Worm (Caenorhabditis elegans) whole organism, L2 larva: ENCODE measurements around the gene F55C10.5.

ENCODE experiments used
- C34F6.9 ChIP-seq: fragments of 150-350 bp; optimal IDR thresholded peaks from 2 replicates; lab custom pipeline; 2014; ENCODE audit warnings: missing biosample characterization, missing genetic modification characterization
- F13H6.1 ChIP-seq: sonication (generic microtip); optimal IDR thresholded peaks from 2 replicates; lab custom pipeline; 2016; ENCODE audit warnings: missing genetic modification characterization, missing compliant biosample characterization
- R02D3.7 ChIP-seq: fragments of 150-350 bp; optimal IDR thresholded peaks from 2 replicates; lab custom pipeline; 2014; ENCODE audit warnings: missing biosample characterization, missing genetic modification characterization
- Y55F3AM.14 ChIP-seq: fragments of 200-800 bp; sonication (Bioruptor generic); optimal IDR thresholded peaks from 2 replicates; lab custom pipeline; 2018; ENCODE audit warnings: mild to moderate bottlenecking, missing genetic modification characterization, missing compliant biosample characterization
- alr-1 ChIP-seq: fragments of 150-350 bp; optimal IDR thresholded peaks from 2 replicates; lab custom pipeline; 2014; ENCODE audit warnings: missing biosample characterization, missing genetic modification characterization
- ama-1 ChIP-seq: fragments of 150-350 bp; optimal IDR thresholded peaks from 2 replicates; lab custom pipeline; 2018; ENCODE audit warnings: inconsistent platforms
- blmp-1 ChIP-seq: sonication (generic microtip); optimal IDR thresholded peaks from 2 replicates; lab custom pipeline; 2017; ENCODE audit warnings: missing genetic modification characterization, mild to moderate bottlenecking, missing compliant biosample characterization, antibody characterized with exemption, moderate library complexity; ENCODE audit not compliant: insufficient read depth
- ceh-16 ChIP-seq: fragments of 150-350 bp; optimal IDR thresholded peaks from 2 replicates; lab custom pipeline; 2014; ENCODE audit warnings: missing biosample characterization, missing genetic modification characterization
- dmd-4 ChIP-seq: sonication (generic microtip); optimal IDR thresholded peaks from 2 replicates; lab custom pipeline; 2017; ENCODE audit warnings: missing biosample characterization, missing genetic modification characterization
- egl-27 ChIP-seq: sonication (generic microtip); optimal IDR thresholded peaks from 3 replicates; lab custom pipeline; 2017; ENCODE audit warnings: missing biosample characterization, missing genetic modification reagents, missing genetic modification characterization
- elt-1 ChIP-seq: fragments of 150-350 bp; optimal IDR thresholded peaks from 2 replicates; lab custom pipeline; 2014; ENCODE audit warnings: missing biosample characterization, missing genetic modification characterization
- elt-3 ChIP-seq: sonication (generic microtip); optimal IDR thresholded peaks from 2 replicates; lab custom pipeline; 2017; ENCODE audit warnings: missing biosample characterization, missing genetic modification characterization
- fos-1 ChIP-seq: fragments of 150-350 bp; optimal IDR thresholded peaks from 2 replicates; lab custom pipeline; 2014; ENCODE audit warnings: missing biosample characterization, missing genetic modification characterization
- gmeb-1 ChIP-seq: fragments of 150-350 bp; optimal IDR thresholded peaks from 2 replicates; lab custom pipeline; 2014; ENCODE audit warnings: missing biosample characterization, missing genetic modification characterization
- lin-13 ChIP-seq: fragments of 150-350 bp; optimal IDR thresholded peaks from 2 replicates; lab custom pipeline; 2014; ENCODE audit warnings: missing biosample characterization, missing genetic modification reagents, missing genetic modification characterization
- lsy-2 ChIP-seq, 2 experiments: fragments of 150-350 bp in 1 of 2; sonication (generic microtip) in 1 of 2; optimal IDR thresholded peaks; 2 replicates each; lab custom pipeline; 2014 to 2017; ENCODE audit warnings: missing biosample characterization in 2 of 2, missing genetic modification characterization in 2 of 2
- mbf-1 ChIP-seq: sonication (generic microtip); optimal IDR thresholded peaks from 2 replicates; lab custom pipeline; 2017; ENCODE audit warnings: missing biosample characterization, missing genetic modification characterization
- mdl-1 ChIP-seq, 2 experiments: fragments of 150-350 bp in 1 of 2; sonication (generic microtip) in 1 of 2; optimal IDR thresholded peaks; 2 replicates each; lab custom pipeline; 2017; ENCODE audit warnings: missing biosample characterization in 2 of 2, missing genetic modification characterization in 2 of 2
- nhr-12 ChIP-seq: fragments of 150-350 bp; optimal IDR thresholded peaks from 2 replicates; lab custom pipeline; 2014; ENCODE audit warnings: missing biosample characterization, missing genetic modification characterization
- nhr-21 ChIP-seq: fragments of 150-350 bp; optimal IDR thresholded peaks from 2 replicates; lab custom pipeline; 2014; ENCODE audit warnings: missing biosample characterization, missing genetic modification characterization
- nhr-23 ChIP-seq: fragments of 150-350 bp; optimal IDR thresholded peaks from 2 replicates; lab custom pipeline; 2014; ENCODE audit warnings: missing biosample characterization, missing genetic modification reagents, missing genetic modification characterization
- nhr-237 ChIP-seq: fragments of 150-350 bp; optimal IDR thresholded peaks from 2 replicates; lab custom pipeline; 2014; ENCODE audit warnings: missing biosample characterization, missing genetic modification characterization
- nhr-6 ChIP-seq: fragments of 150-350 bp; optimal IDR thresholded peaks from 2 replicates; lab custom pipeline; 2014; ENCODE audit warnings: missing biosample characterization, missing genetic modification characterization
- nhr-77 ChIP-seq: fragments of 150-350 bp; optimal IDR thresholded peaks from 2 replicates; lab custom pipeline; 2014; ENCODE audit warnings: missing biosample characterization, missing genetic modification characterization
- sem-4 ChIP-seq: fragments of 150-350 bp; optimal IDR thresholded peaks from 2 replicates; lab custom pipeline; 2014; ENCODE audit warnings: missing biosample characterization, missing genetic modification reagents, missing genetic modification characterization
- skn-1 ChIP-seq: sonication (generic microtip); optimal IDR thresholded peaks from 2 replicates; lab custom pipeline; 2017; ENCODE audit warnings: missing biosample characterization, missing genetic modification characterization
- sma-3 ChIP-seq: sonication (generic microtip); optimal IDR thresholded peaks from 2 replicates; lab custom pipeline; 2016; ENCODE audit warnings: missing genetic modification reagents, missing genetic modification characterization, missing compliant biosample characterization
- sma-9 ChIP-seq, 2 experiments: fragments of 150-350 bp in 1 of 2; sonication (generic microtip) in 1 of 2; optimal IDR thresholded peaks; 2 replicates each; lab custom pipeline; 2014 to 2016; ENCODE audit warnings: missing genetic modification characterization in 2 of 2, mild to moderate bottlenecking in 1 of 2, missing biosample characterization in 1 of 2, missing compliant biosample characterization in 1 of 2, missing genetic modification reagents in 1 of 2, moderate library complexity in 1 of 2
- snpc-4 ChIP-seq: fragments of 150-350 bp; optimal IDR thresholded peaks from 2 replicates; lab custom pipeline; 2014; ENCODE audit warnings: missing biosample characterization, missing genetic modification characterization
- unc-39 ChIP-seq: fragments of 150-350 bp; optimal IDR thresholded peaks from 2 replicates; lab custom pipeline; 2014; ENCODE audit warnings: missing biosample characterization, missing genetic modification characterization
- unc-55 ChIP-seq: fragments of 150-350 bp; sonication (generic microtip); optimal IDR thresholded peaks from 3 replicates; lab custom pipeline; 2014; ENCODE audit warnings: missing biosample characterization, missing genetic modification reagents, missing genetic modification characterization
- zag-1 ChIP-seq: fragments of 150-350 bp; optimal IDR thresholded peaks from 2 replicates; lab custom pipeline; 2014; ENCODE audit warnings: missing biosample characterization, missing genetic modification characterization
- ztf-1 ChIP-seq: fragments of 200-800 bp; sonication (Bioruptor generic); conservative IDR thresholded peaks from 2 replicates; pipeline ENCODE4 v1.3.6; 2022; ENCODE audit warnings: missing genetic modification characterization, missing compliant biosample characterization
- ztf-11 ChIP-seq: sonication (generic microtip); optimal IDR thresholded peaks from 2 replicates; lab custom pipeline; 2017; ENCODE audit warnings: missing biosample characterization, missing genetic modification characterization
- ztf-4 ChIP-seq: fragments of 150-350 bp; optimal IDR thresholded peaks from 2 replicates; lab custom pipeline; 2014; ENCODE audit warnings: missing biosample characterization, missing genetic modification characterization

Gene F55C10.5

ce11 chrV:11363575-11363974 lies 19.3 kb upstream of the F55C10.5 start:
- no peak for TF ChIP-seq F13H6.1 (tag; lab: Kevin White, UChicago)
- TF ChIP-seq C34F6.9, result no peak
- no peak for TF ChIP-seq nhr-77 (tag; lab: Kevin White, UChicago)
- no peak for TF ChIP-seq ztf-1 (GFP tag; lab: Robert Waterston, UW)
- TF ChIP-seq fos-1 (tag; lab: Kevin White, UChicago), result no peak
- no peak for TF ChIP-seq ceh-16 (tag; lab: Kevin White, UChicago)
- TF ChIP-seq, all 48 proteins: peak for 0

- no peak for TF ChIP-seq zag-1 (tag; lab: Kevin White, UChicago)
- no peak for TF ChIP-seq R02D3.7
- no peak for TF ChIP-seq snpc-4 (tag; lab: Kevin White, UChicago)
- TF ChIP-seq nhr-12 (tag; lab: Kevin White, UChicago), result no peak
- no peak for TF ChIP-seq lin-13 (GFP tag; lab: Kevin White, UChicago)
- no peak for TF ChIP-seq sma-3 (GFP tag; lab: Kevin White, UChicago)
- no peak for TF ChIP-seq lsy-2 (tag; optimal IDR thresholded peaks at IDR 0.05; lab: Kevin White, UChicago)
- TF ChIP-seq unc-55 (GFP tag; lab: Kevin White, UChicago), result no peak
- no peak for TF ChIP-seq egl-27 (tag; lab: Kevin White, UChicago)
- TF ChIP-seq nhr-21, result no peak
- no peak for TF ChIP-seq ama-1 (lab: Kevin White, UChicago)
- no peak for TF ChIP-seq nhr-23
- no peak for TF ChIP-seq blmp-1
- TF ChIP-seq nhr-237 (tag; lab: Kevin White, UChicago), result no peak
- TF ChIP-seq F13H6.1 (tag; lab: Kevin White, UChicago), result no peak
Measured at ce11 chrV:11366129-11366528, 16.8 kb upstream of the F55C10.5 start, which contains the start of gene dop-5. dop-5 (minus strand) TSS chrV:11366229.

ce11 chrV:11372284-11372878 lies 10.5 kb upstream of the F55C10.5 start:
- no peak for TF ChIP-seq Y55F3AM.14
- no peak for TF ChIP-seq mdl-1 (tag; optimal IDR thresholded peaks at IDR 0.05; lab: Kevin White, UChicago)
- TF ChIP-seq lin-13 (GFP tag; lab: Kevin White, UChicago), result no peak
- TF ChIP-seq mbf-1 (tag; lab: Kevin White, UChicago), result no peak
- TF ChIP-seq gmeb-1 (tag; lab: Kevin White, UChicago), result no peak
- TF ChIP-seq elt-3 (tag; lab: Kevin White, UChicago), result no peak
- no peak for TF ChIP-seq lsy-2 (tag; optimal IDR thresholded peaks at IDR 0.05; lab: Kevin White, UChicago)
- TF ChIP-seq sem-4 (tag; lab: Kevin White, UChicago), result no peak
- TF ChIP-seq nhr-77 (tag; lab: Kevin White, UChicago), result no peak
- TF ChIP-seq unc-39 (tag; lab: Kevin White, UChicago), result no peak
- no peak for TF ChIP-seq R02D3.7
- TF ChIP-seq skn-1 (tag; lab: Kevin White, UChicago), result no peak
- TF ChIP-seq sma-9 (GFP tag; optimal IDR thresholded peaks at IDR 0.05; lab: Kevin White, UChicago), result no peak
- no peak for TF ChIP-seq sma-9 (tag; optimal IDR thresholded peaks at IDR 0.05; lab: Kevin White, UChicago)
- TF ChIP-seq ceh-16 (tag; lab: Kevin White, UChicago), result no peak
- TF ChIP-seq nhr-21, result no peak
- TF ChIP-seq ztf-4 (tag; lab: Kevin White, UChicago), result no peak
- no peak for TF ChIP-seq dmd-4 (tag; lab: Kevin White, UChicago)
- no peak for TF ChIP-seq C34F6.9
- TF ChIP-seq sma-3 (GFP tag; lab: Kevin White, UChicago), result no peak
- TF ChIP-seq alr-1, result no peak

DNA sequence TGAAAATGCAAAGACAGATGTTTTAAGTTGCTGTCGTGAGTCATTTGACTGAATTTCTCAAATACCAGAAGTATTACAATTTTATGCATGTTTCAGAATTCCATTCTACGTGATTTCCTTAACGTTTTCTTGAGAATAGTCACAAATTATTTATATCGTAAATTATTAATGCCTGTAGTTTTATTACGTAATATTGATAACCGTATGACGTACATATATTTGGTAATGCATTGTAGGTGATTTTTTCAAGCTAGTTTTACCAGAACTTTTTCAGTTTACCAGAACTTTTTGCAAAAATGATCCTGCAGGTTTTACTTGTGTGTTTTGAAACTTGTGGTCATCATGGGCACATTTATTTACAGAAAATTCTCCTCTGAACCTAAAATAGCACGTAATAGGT lies 9.0 kb upstream of the F55C10.5 start:
- TF ChIP-seq ztf-4 (tag; lab: Kevin White, UChicago), result no peak
- TF ChIP-seq zag-1 (tag; lab: Kevin White, UChicago), result no peak
- TF ChIP-seq ama-1 (lab: Kevin White, UChicago), result no peak
- no peak for TF ChIP-seq elt-1
- TF ChIP-seq nhr-6 (tag; lab: Kevin White, UChicago), result no peak
- TF ChIP-seq ztf-11 (tag; lab: Kevin White, UChicago), result no peak
